Fruit fly (Drosophila melanogaster): Measurements from ENCODE around the gene Trmt6.

Trmt6 gene

DNA sequence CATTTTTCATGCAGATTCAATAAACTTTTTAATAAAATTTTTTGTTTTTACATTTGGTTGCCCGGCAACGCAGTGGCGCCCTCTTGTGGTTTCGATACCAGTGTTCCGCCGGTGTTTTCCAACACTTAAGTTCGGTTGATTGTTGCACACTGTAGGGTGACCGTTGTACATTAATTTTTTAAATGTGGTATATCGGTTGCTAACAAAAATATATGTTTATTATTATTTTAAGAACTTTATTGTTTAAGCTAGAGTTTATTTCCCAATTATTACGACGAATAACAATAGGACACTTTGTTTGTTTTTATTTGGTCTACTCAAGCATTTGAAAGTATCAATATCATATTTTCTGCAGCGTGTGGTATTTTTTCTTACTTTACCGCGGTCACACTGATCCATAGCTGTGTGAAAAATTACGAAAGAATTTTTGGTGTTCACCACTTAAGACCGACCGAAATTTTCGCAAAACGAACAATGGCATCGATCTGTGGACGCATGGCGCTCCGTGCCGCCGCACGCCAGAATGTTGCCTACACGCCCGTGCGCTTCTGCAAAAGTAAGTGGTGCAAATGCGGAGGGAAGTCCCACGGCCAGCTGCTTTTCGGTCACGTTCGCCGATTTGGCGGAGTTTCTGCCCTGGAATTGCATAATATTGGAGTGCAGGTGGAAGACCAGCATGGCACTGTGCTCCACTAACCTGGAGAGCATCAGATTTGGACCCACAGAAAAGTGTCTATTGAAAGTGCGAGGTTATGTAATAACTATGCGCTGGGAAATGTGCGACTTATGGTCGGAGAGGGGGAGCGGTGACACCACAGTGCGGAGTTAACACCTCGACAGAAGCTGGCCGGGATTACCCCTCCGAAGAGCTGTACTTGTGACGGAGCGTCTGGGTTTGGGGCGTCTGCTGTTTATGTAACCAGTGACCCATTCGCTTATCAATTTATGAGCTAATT, 4.4 kb downstream of the Trmt6 start, which contains the start of the genes IFT52 and COX5B:
Gene IFT52 (minus strand): TSS at position 74 of the 956 bp plus-strand sequence.
Gene COX5B (plus strand): TSS at position 372 of the 956 bp plus-strand sequence.
- TF ChIP-seq CG3919 (GFP tag; optimal IDR thresholded peaks at IDR 0.05): peak; percentile 77
- peak; percentile 60 for TF ChIP-seq topi (GFP tag; optimal IDR thresholded peaks at IDR 0.05)
- peak; percentile 81 for TF ChIP-seq Eip78C (GFP tag)
- TF ChIP-seq Eip75B (GFP tag; optimal IDR thresholded peaks at IDR 0.05): peak; percentile 15
- TF ChIP-seq Ets21C (GFP tag; optimal IDR thresholded peaks at IDR 0.05): no peak
- TF ChIP-seq CG8319 (GFP tag; optimal IDR thresholded peaks at IDR 0.05): peak; percentile 29
- peak; percentile 3 for TF ChIP-seq Sox14 (GFP tag; optimal IDR thresholded peaks at IDR 0.05)
- TF ChIP-seq Ets96B (tag; optimal IDR thresholded peaks at IDR 0.05): no peak
- TF ChIP-seq CG34406 (GFP tag; optimal IDR thresholded peaks at IDR 0.05): peak; percentile 9
- peak; percentile 8 for TF ChIP-seq CG6792 (GFP tag; optimal IDR thresholded peaks at IDR 0.05)
- TF ChIP-seq fkh (GFP tag; optimal IDR thresholded peaks at IDR 0.05): peak; percentile 15
- no peak for TF ChIP-seq CG16779 (tag; optimal IDR thresholded peaks at IDR 0.05)
- peak; percentile 57 for TF ChIP-seq Hr39 (GFP tag; optimal IDR thresholded peaks at IDR 0.05)
- peak; percentile 55 for TF ChIP-seq Met (GFP tag; optimal IDR thresholded peaks at IDR 0.05)
- TF ChIP-seq vri (GFP tag; optimal IDR thresholded peaks at IDR 0.05): peak; percentile 53
- TF ChIP-seq cyc (GFP tag; optimal IDR thresholded peaks at IDR 0.05): peak; percentile 78
- no peak for TF ChIP-seq CG8632 (GFP tag; optimal IDR thresholded peaks at IDR 0.05)
- peak; percentile 16 for TF ChIP-seq CG32006 (GFP tag; optimal IDR thresholded peaks at IDR 0.05)
- no peak for TF ChIP-seq CG7368 (GFP tag; optimal IDR thresholded peaks at IDR 0.05)
- peak; percentile 16 for TF ChIP-seq Hr4 (GFP tag; optimal IDR thresholded peaks at IDR 0.05)
- peak; percentile 29 for TF ChIP-seq CG3032 (tag; optimal IDR thresholded peaks at IDR 0.05)
- peak; percentile 20 for TF ChIP-seq Smox (GFP tag; optimal IDR thresholded peaks at IDR 0.05)
- peak; percentile 51 for TF ChIP-seq acj6 (GFP tag; optimal IDR thresholded peaks at IDR 0.05)
- peak; percentile 19 for TF ChIP-seq Sox102F (GFP tag; optimal IDR thresholded peaks at IDR 0.05)
- TF ChIP-seq achi (GFP tag; optimal IDR thresholded peaks at IDR 0.05): peak; percentile 9
- peak; percentile 35 for TF ChIP-seq Sox15 (GFP tag; optimal IDR thresholded peaks at IDR 0.05)
- TF ChIP-seq CG15336 (GFP tag; IDR thresholded peaks at IDR 0.05): no peak
- TF ChIP-seq CG11902 (GFP tag; optimal IDR thresholded peaks at IDR 0.05): peak; percentile 58
- peak; percentile 60 for TF ChIP-seq CG31627 (GFP tag; optimal IDR thresholded peaks at IDR 0.05)

dm6 chr2L:6553797-6554188, 8.3 kb downstream of the Trmt6 start:
- TF ChIP-seq Gug (GFP tag; IDR thresholded peaks at IDR 0.05) (no peak), CG1621 (tag; optimal IDR thresholded peaks at IDR 0.05) (no peak), Ets96B (tag; optimal IDR thresholded peaks at IDR 0.05) (no peak), achi (GFP tag; optimal IDR thresholded peaks at IDR 0.05) (no peak), lz (GFP tag; optimal IDR thresholded peaks at IDR 0.05) (no peak), Sox14 (GFP tag; optimal IDR thresholded peaks at IDR 0.05) (no peak), acj6 (GFP tag; optimal IDR thresholded peaks at IDR 0.05) (no peak), fd85E (GFP tag; optimal IDR thresholded peaks at IDR 0.05) (no peak), eg (GFP tag; IDR thresholded peaks at IDR 0.05) (no peak), CG10669 (GFP tag; optimal IDR thresholded peaks at IDR 0.05) (no peak), dsx (GFP tag; optimal IDR thresholded peaks at IDR 0.05; ENCODE audit: poor library complexity, severe bottlenecking) (no peak), CG16779 (tag; optimal IDR thresholded peaks at IDR 0.05) (no peak), CG8632 (GFP tag; optimal IDR thresholded peaks at IDR 0.05) (no peak), CG3032 (tag; optimal IDR thresholded peaks at IDR 0.05) (no peak), Blimp-1 (GFP tag; optimal IDR thresholded peaks at IDR 0.05) (no peak), OdsH (GFP tag; optimal IDR thresholded peaks at IDR 0.05) (no peak), CG31627 (GFP tag; optimal IDR thresholded peaks at IDR 0.05) (no peak)

Data from whole organism, prepupa.